Fruit fly (Drosophila melanogaster): ENCODE measurements around the gene CG31673.
A peak's percentile ranks its signal among the peaks of the same experiment; 100 is the strongest.

Gene CG31673

dm6 chr2L:20864764-20865265 is 35.4 kb downstream of the CG31673 start, which contains the start of gene CG9338 (continued):
- TF ChIP-seq fd102C (GFP tag; optimal IDR thresholded peaks at IDR 0.05) = no peak
- TF ChIP-seq insv (GFP tag; optimal IDR thresholded peaks at IDR 0.05) = peak in 1 of 2 experiments; percentile 24
- peak; percentile 77 for TF ChIP-seq zfh1 (GFP tag; IDR thresholded peaks at IDR 0.05)
- peak; percentile 86 for TF ChIP-seq CG2199 (GFP tag; IDR thresholded peaks at IDR 0.05)
- no peak for TF ChIP-seq Tbp (GFP tag; optimal IDR thresholded peaks at IDR 0.05)
- TF ChIP-seq Nf-YB (GFP tag; optimal IDR thresholded peaks at IDR 0.05) = peak; percentile 57
- no peak for TF ChIP-seq Doc2 (GFP tag; IDR thresholded peaks at IDR 0.05)
- TF ChIP-seq pita (GFP tag; optimal IDR thresholded peaks at IDR 0.05) = no peak
- TF ChIP-seq CG6175 (GFP tag; IDR thresholded peaks at IDR 0.05) = peak; percentile 80
- peak; percentile 74 for TF ChIP-seq Camta (GFP tag; optimal IDR thresholded peaks at IDR 0.05)
- TF ChIP-seq Stat92E (GFP tag; optimal IDR thresholded peaks at IDR 0.05) = peak in 1 of 3 experiments; percentile 77
- TF ChIP-seq scrt (GFP tag; optimal IDR thresholded peaks at IDR 0.05) = peak; percentile 94
- peak; percentile 48; the same call in 1 of the 2 replicates for TF ChIP-seq E2f2 (GFP tag; IDR thresholded peaks at IDR 0.05)
- peak; percentile 73 for TF ChIP-seq CG14014 (GFP tag; IDR thresholded peaks at IDR 0.05)
- peak; percentile 47 for TF ChIP-seq Usf (GFP tag; optimal IDR thresholded peaks at IDR 0.05)
- TF ChIP-seq CG2116 (GFP tag; optimal IDR thresholded peaks at IDR 0.05) = peak; percentile 37
- no peak for TF ChIP-seq nom (GFP tag; optimal IDR thresholded peaks at IDR 0.05)
- TF ChIP-seq ERR (GFP tag; optimal IDR thresholded peaks at IDR 0.05) = peak; percentile 83
- peak; percentile 62; the same call in 1 of the 2 replicates for TF ChIP-seq ttk (GFP tag; IDR thresholded peaks at IDR 0.05)
- TF ChIP-seq Awh (GFP tag; IDR thresholded peaks at IDR 0.05) = peak; percentile 92
- TF ChIP-seq CG6813 (GFP tag; optimal IDR thresholded peaks at IDR 0.05) = peak; percentile 92
- TF ChIP-seq lilli (GFP tag; optimal IDR thresholded peaks at IDR 0.05) = peak; percentile 87
- peak; percentile 70 for TF ChIP-seq CG18011 (GFP tag; optimal IDR thresholded peaks at IDR 0.05)
- TF ChIP-seq dmrt11E (tag; optimal IDR thresholded peaks at IDR 0.05) = peak; percentile 30
- TF ChIP-seq crp (GFP tag; optimal IDR thresholded peaks at IDR 0.05) = peak in 1 of 2 experiments; percentile 32
- peak; percentile 93 for TF ChIP-seq CG4328 (GFP tag; optimal IDR thresholded peaks at IDR 0.05)
- no peak for TF ChIP-seq cad (GFP tag; optimal IDR thresholded peaks at IDR 0.05)
- TF ChIP-seq Drgx (GFP tag; IDR thresholded peaks at IDR 0.05) = peak; percentile 92
- peak; percentile 96 for TF ChIP-seq nau (GFP tag; optimal IDR thresholded peaks at IDR 0.05)
- peak; percentile 71 for TF ChIP-seq CG15269 (tag; optimal IDR thresholded peaks at IDR 0.05)
- TF ChIP-seq CG14860 (GFP tag; IDR thresholded peaks at IDR 0.05; ENCODE audit: partially characterized antibody) = peak; percentile 45; the same call in 1 of the 3 replicates
- peak; percentile 76 for TF ChIP-seq unpg (GFP tag; optimal IDR thresholded peaks at IDR 0.05)
- peak; percentile 80 for TF ChIP-seq Taf1 (GFP tag; IDR thresholded peaks at IDR 0.05)
- TF ChIP-seq ranshi (GFP tag; IDR thresholded peaks at IDR 0.05) = peak; percentile 79; the same call in 1 of the 2 replicates
- TF ChIP-seq CG10366 (GFP tag; IDR thresholded peaks at IDR 0.05) = peak; percentile 69
- no peak for TF ChIP-seq Gsc (GFP tag; IDR thresholded peaks at IDR 0.05)
- peak; percentile 11 for TF ChIP-seq CG4707 (GFP tag; optimal IDR thresholded peaks at IDR 0.05)
- peak; percentile 44; the same call in 1 of the 2 replicates for TF ChIP-seq CG11247 (GFP tag; IDR thresholded peaks at IDR 0.05)
- TF ChIP-seq caup (GFP tag; optimal IDR thresholded peaks at IDR 0.05; ENCODE audit: severe bottlenecking) = peak; percentile 86
- peak; percentile 61 for TF ChIP-seq Ssrp (tag; optimal IDR thresholded peaks at IDR 0.05)
- TF ChIP-seq luna (GFP tag; optimal IDR thresholded peaks at IDR 0.05) = peak; percentile 61
- 0 out of 2 replicates have a peak, but pooled peaks have one; percentile 11 for TF ChIP-seq sens-2 (GFP tag; IDR thresholded peaks at IDR 0.05)
- no peak; the same call in 1 of the 3 replicates for TF ChIP-seq CG11456 (GFP tag; IDR thresholded peaks at IDR 0.05)
- TF ChIP-seq Fer2 (tag; optimal IDR thresholded peaks at IDR 0.05) = peak; percentile 82
- TF ChIP-seq CG17385 (GFP tag; optimal IDR thresholded peaks at IDR 0.05) = peak; percentile 73
- peak; percentile 98 for TF ChIP-seq CG2678 (tag; optimal IDR thresholded peaks at IDR 0.05)
- TF ChIP-seq CG18619 (GFP tag; optimal IDR thresholded peaks at IDR 0.05) = peak; percentile 54
- peak; percentile 72 for TF ChIP-seq fd3F (GFP tag; optimal IDR thresholded peaks at IDR 0.05)
- peak; percentile 82 for TF ChIP-seq Dek (tag; optimal IDR thresholded peaks at IDR 0.05)

Data from whole organism, embryonic.